Worm (Caenorhabditis elegans) whole organism, late embryonic: ENCODE data around the gene F49F1.4.

Experiments used
- C38D4.7 ChIP-seq: fragments of 200-800 bp; sonication (Bioruptor generic); optimal IDR thresholded peaks from 2 replicates; lab custom pipeline; 2018; ENCODE audit warnings: mild to moderate bottlenecking, missing genetic modification characterization, moderate library complexity, missing compliant biosample characterization
- K02D7.2 ChIP-seq: sonication (generic microtip); optimal IDR thresholded peaks from 2 replicates; lab custom pipeline; 2017; ENCODE audit warnings: mild to moderate bottlenecking, missing genetic modification characterization, missing compliant biosample characterization
- T23F11.4 ChIP-seq: fragments of 200-800 bp; sonication (Bioruptor generic); optimal IDR thresholded peaks from 2 replicates; lab custom pipeline; 2018; ENCODE audit warnings: mild to moderate bottlenecking, missing genetic modification characterization, missing compliant biosample characterization
- ama-1 ChIP-seq: fragments of 150-350 bp; optimal IDR thresholded peaks from 2 replicates; lab custom pipeline; 2014
- ceh-14 ChIP-seq: sonication (generic microtip); optimal IDR thresholded peaks from 2 replicates; lab custom pipeline; 2016; ENCODE audit warnings: missing genotype, missing genetic modification characterization, missing compliant biosample characterization
- ceh-2 ChIP-seq: sonication (generic microtip); optimal IDR thresholded peaks from 2 replicates; lab custom pipeline; 2016; ENCODE audit warnings: missing genotype, missing genetic modification characterization, missing compliant biosample characterization
- ceh-22 ChIP-seq: sonication (generic microtip); optimal IDR thresholded peaks from 2 replicates; lab custom pipeline; 2017; ENCODE audit warnings: missing biosample characterization, missing genetic modification characterization
- ceh-24 ChIP-seq: sonication (generic microtip); optimal IDR thresholded peaks from 2 replicates; lab custom pipeline; 2016; ENCODE audit warnings: mild to moderate bottlenecking, missing genetic modification characterization, missing compliant biosample characterization
- ceh-31 ChIP-seq: sonication (generic microtip); optimal IDR thresholded peaks from 2 replicates; lab custom pipeline; 2016; ENCODE audit warnings: missing genetic modification characterization, missing compliant biosample characterization
- ceh-34 ChIP-seq: sonication (generic microtip); optimal IDR thresholded peaks from 2 replicates; lab custom pipeline; 2016; ENCODE audit warnings: mild to moderate bottlenecking, missing genetic modification characterization, missing compliant biosample characterization
- ceh-45 ChIP-seq: fragments of 200-800 bp; sonication (Bioruptor generic); IDR thresholded peaks from 2 replicates; pipeline ENCODE4 v1.3.6; 2022; ENCODE audit warnings: missing genetic modification reagents, missing genetic modification characterization, missing compliant biosample characterization
- ceh-48 ChIP-seq: sonication (generic microtip); optimal IDR thresholded peaks from 2 replicates; lab custom pipeline; 2016; ENCODE audit warnings: missing genetic modification characterization, inconsistent platforms, missing compliant biosample characterization
- elt-2 ChIP-seq: sonication (generic microtip); optimal IDR thresholded peaks from 2 replicates; lab custom pipeline; 2016; ENCODE audit warnings: missing genetic modification reagents, missing genetic modification characterization, missing compliant biosample characterization
- elt-4 ChIP-seq: sonication (generic microtip); optimal IDR thresholded peaks from 2 replicates; lab custom pipeline; 2016; ENCODE audit warnings: missing genetic modification characterization, missing compliant biosample characterization
- eyg-1 ChIP-seq: sonication (generic microtip); optimal IDR thresholded peaks from 2 replicates; lab custom pipeline; 2016; ENCODE audit warnings: missing genotype, missing genetic modification characterization, missing compliant biosample characterization
- fkh-10 ChIP-seq: fragments of 150-350 bp; optimal IDR thresholded peaks from 2 replicates; lab custom pipeline; 2014; ENCODE audit warnings: missing biosample characterization, missing genetic modification reagents, missing genetic modification characterization
- gmeb-2 ChIP-seq: sonication (generic microtip); optimal IDR thresholded peaks from 2 replicates; lab custom pipeline; 2016; ENCODE audit warnings: missing genetic modification characterization, inconsistent platforms, missing compliant biosample characterization
- hlh-13 ChIP-seq: fragments of 200-800 bp; sonication (Bioruptor generic); optimal IDR thresholded peaks from 2 replicates; lab custom pipeline; 2018; ENCODE audit warnings: mild to moderate bottlenecking, missing genetic modification characterization, missing compliant biosample characterization
- hlh-30 ChIP-seq: sonication (generic microtip); optimal IDR thresholded peaks from 2 replicates; lab custom pipeline; 2017; ENCODE audit warnings: antibody characterized with exemption, missing genetic modification characterization, missing compliant biosample characterization; ENCODE audit not compliant: insufficient read depth
- hlh-6 ChIP-seq: sonication (generic microtip); optimal IDR thresholded peaks from 2 replicates; lab custom pipeline; 2016; ENCODE audit warnings: missing genotype, missing genetic modification characterization, missing compliant biosample characterization
- hlh-8 ChIP-seq: sonication (generic microtip); optimal IDR thresholded peaks from 2 replicates; lab custom pipeline; 2016; ENCODE audit warnings: missing genotype, missing genetic modification characterization, missing compliant biosample characterization
- lim-6 ChIP-seq: sonication (generic microtip); optimal IDR thresholded peaks from 2 replicates; lab custom pipeline; 2016; ENCODE audit warnings: missing genetic modification characterization, missing compliant biosample characterization
- lin-11 ChIP-seq: fragments of 200-800 bp; sonication (Bioruptor generic); optimal IDR thresholded peaks from 2 replicates; lab custom pipeline; 2018; ENCODE audit warnings: mild to moderate bottlenecking, missing genetic modification characterization, missing compliant biosample characterization
- mec-3 ChIP-seq: sonication (generic microtip); optimal IDR thresholded peaks from 2 replicates; lab custom pipeline; 2016; ENCODE audit warnings: borderline replicate concordance, missing genetic modification characterization, missing compliant biosample characterization
- nfya-1 ChIP-seq: sonication (generic microtip); optimal IDR thresholded peaks from 2 replicates; lab custom pipeline; 2017; ENCODE audit warnings: missing genetic modification characterization, mild to moderate bottlenecking, missing compliant biosample characterization, antibody characterized with exemption, moderate library complexity
- nhr-11 ChIP-seq: fragments of 150-350 bp; optimal IDR thresholded peaks from 2 replicates; lab custom pipeline; 2014; ENCODE audit warnings: missing biosample characterization, missing genetic modification characterization
- nhr-232 ChIP-seq: sonication (generic microtip); optimal IDR thresholded peaks from 2 replicates; lab custom pipeline; 2016; ENCODE audit warnings: missing genetic modification characterization, missing compliant biosample characterization
- npax-4 ChIP-seq: sonication (generic microtip); optimal IDR thresholded peaks from 2 replicates; lab custom pipeline; 2016; ENCODE audit warnings: missing genetic modification characterization, missing compliant biosample characterization
- odd-2 ChIP-seq: sonication (generic microtip); optimal IDR thresholded peaks from 2 replicates; lab custom pipeline; 2017; ENCODE audit warnings: antibody characterized with exemption, mild to moderate bottlenecking, missing genetic modification characterization, missing compliant biosample characterization
- pha-2 ChIP-seq: sonication (generic microtip); optimal IDR thresholded peaks from 2 replicates; lab custom pipeline; 2017; ENCODE audit warnings: mild to moderate bottlenecking, missing genetic modification characterization, missing compliant biosample characterization
- pha-4 ChIP-seq: fragments of 150-350 bp; optimal IDR thresholded peaks from 2 replicates; lab custom pipeline; 2018; ENCODE audit warnings: missing biosample characterization, missing genetic modification reagents, missing genetic modification characterization
- pqm-1 ChIP-seq: sonication (generic microtip); optimal IDR thresholded peaks from 2 replicates; lab custom pipeline; 2016; ENCODE audit warnings: missing genetic modification characterization, missing compliant biosample characterization
- pros-1 ChIP-seq: fragments of 150-350 bp; optimal IDR thresholded peaks from 2 replicates; lab custom pipeline; 2014; ENCODE audit warnings: missing biosample characterization, missing genetic modification reagents, missing genetic modification characterization
- ref-2 ChIP-seq: sonication (generic microtip); optimal IDR thresholded peaks from 2 replicates; lab custom pipeline; 2016; ENCODE audit warnings: missing genetic modification characterization, missing compliant biosample characterization
- rnt-1 ChIP-seq: sonication (generic microtip); optimal IDR thresholded peaks from 2 replicates; lab custom pipeline; 2016; ENCODE audit warnings: missing genetic modification characterization, missing compliant biosample characterization
- sox-2 ChIP-seq: fragments of 200-800 bp; sonication (Bioruptor generic); IDR thresholded peaks from 2 replicates; pipeline ENCODE4 v1.3.6; 2022; ENCODE audit warnings: missing genetic modification reagents, missing genetic modification characterization, missing compliant biosample characterization
- sox-4 ChIP-seq: sonication (generic microtip); optimal IDR thresholded peaks from 2 replicates; lab custom pipeline; 2017; ENCODE audit warnings: mild to moderate bottlenecking, missing genetic modification characterization, inconsistent platforms, missing compliant biosample characterization
- ttx-3 ChIP-seq: sonication (generic microtip); optimal IDR thresholded peaks from 2 replicates; lab custom pipeline; 2016; ENCODE audit warnings: missing genetic modification reagents, missing genetic modification characterization, missing compliant biosample characterization
- unc-55 ChIP-seq: sonication (generic microtip); optimal IDR thresholded peaks from 2 replicates; lab custom pipeline; 2017; ENCODE audit warnings: missing biosample characterization, missing genetic modification reagents, missing genetic modification characterization
- unc-86 ChIP-seq: sonication (generic microtip); optimal IDR thresholded peaks from 2 replicates; lab custom pipeline; 2016; ENCODE audit warnings: missing genetic modification characterization, missing compliant biosample characterization

F49F1.4 gene

ce11 chrIV:4082599-4082998, 32.9 kb downstream of the F49F1.4 start:
- TF ChIP-seq nhr-232 (tag; lab: Kevin White, UChicago): no peak
- no peak for TF ChIP-seq hlh-8 (tag; lab: Kevin White, UChicago)
- TF ChIP-seq sox-4 (tag; lab: Kevin White, UChicago): no peak
- no peak for TF ChIP-seq rnt-1 (tag; lab: Kevin White, UChicago)
- TF ChIP-seq eyg-1 (tag; lab: Kevin White, UChicago): no peak
- TF ChIP-seq hlh-30 (tag; lab: Kevin White, UChicago): no peak
- no peak for TF ChIP-seq nhr-11
- TF ChIP-seq lin-11 (tag; lab: Kevin White, UChicago): no peak
- no peak for TF ChIP-seq sox-2 (GFP tag; lab: Robert Waterston, UW)
- TF ChIP-seq pha-4 (tag; lab: Kevin White, UChicago): no peak
- TF ChIP-seq fkh-10 (GFP tag; lab: Kevin White, UChicago): no peak
- TF ChIP-seq, all 69 proteins: peak for 0

DNA sequence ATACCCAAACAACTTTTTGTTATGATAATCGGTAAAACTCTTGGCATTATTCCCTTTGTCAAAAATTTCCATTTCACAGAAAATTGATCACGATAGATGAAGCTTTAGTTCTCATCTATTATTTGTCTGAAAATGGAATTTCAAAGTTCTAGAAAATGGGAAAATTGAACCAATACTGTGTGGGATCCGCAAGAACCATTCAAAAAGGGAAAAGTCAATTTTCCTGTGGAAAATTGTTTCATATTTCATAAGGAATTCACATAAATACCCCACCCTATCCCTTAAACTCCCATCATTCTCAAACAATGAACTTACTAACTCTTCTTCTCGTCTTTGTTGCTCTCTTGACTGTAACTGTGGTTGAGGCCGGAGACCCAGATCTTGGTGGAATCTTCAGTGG, 34.7 kb downstream of the F49F1.4 start, which contains the start of the genes C35B1.9 and C35B1.3:
Gene C35B1.9, minus strand, starts transcription at position 101 of the 400 bp plus-strand sequence.
Gene C35B1.3, plus strand, starts transcription at position 306 of the 400 bp plus-strand sequence.
- TF ChIP-seq unc-86 (no peak), K02D7.2 (no peak), ceh-2 (tag; lab: Kevin White, UChicago) (no peak), ceh-45 (GFP tag; lab: Robert Waterston, UW) (no peak), ama-1 (lab: Kevin White, UChicago) (no peak), lin-11 (tag; lab: Kevin White, UChicago) (no peak), pqm-1 (tag; lab: Kevin White, UChicago) (no peak), odd-2 (tag; lab: Kevin White, UChicago) (no peak), C38D4.7 (GFP tag; lab: Kevin White, UChicago) (no peak), eyg-1 (tag; lab: Kevin White, UChicago) (no peak), ceh-14 (tag; lab: Kevin White, UChicago) (no peak), ceh-34 (tag; lab: Kevin White, UChicago) (no peak), ref-2 (tag; lab: Kevin White, UChicago) (no peak), pros-1 (tag; lab: Kevin White, UChicago) (no peak), sox-2 (GFP tag; lab: Robert Waterston, UW) (no peak)

DNA sequence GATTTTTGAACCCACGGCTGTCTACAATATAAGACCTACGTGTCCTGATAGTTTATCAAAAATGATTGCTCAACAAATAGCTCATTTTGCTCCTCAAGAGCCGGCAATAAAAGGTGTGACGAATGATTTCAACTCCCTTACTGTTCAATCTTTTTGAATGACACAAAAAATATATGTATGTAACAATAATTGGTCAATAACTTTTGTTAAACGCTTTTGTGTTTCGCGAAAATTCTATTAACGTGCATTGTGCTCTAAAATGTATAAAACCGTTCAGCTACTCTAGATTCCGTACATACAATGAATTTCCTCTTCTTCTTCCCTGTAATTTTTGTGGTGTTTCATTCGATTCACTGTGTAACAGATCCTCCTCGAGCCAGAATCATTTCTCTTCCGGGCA, 36.0 kb downstream of the F49F1.4 start, which contains the start of gene C35B1.4:
Gene C35B1.4, plus strand, starts transcription at position 301 of the 400 bp plus-strand sequence.
- TF ChIP-seq elt-4 (tag; lab: Kevin White, UChicago) (no peak), unc-86 (no peak), gmeb-2 (tag; lab: Kevin White, UChicago) (no peak), ceh-31 (tag; lab: Kevin White, UChicago) (no peak), npax-4 (tag; lab: Kevin White, UChicago) (no peak), C38D4.7 (GFP tag; lab: Kevin White, UChicago) (no peak), unc-55 (GFP tag; lab: Kevin White, UChicago) (no peak), odd-2 (tag; lab: Kevin White, UChicago) (no peak), ceh-48 (no peak), nhr-232 (tag; lab: Kevin White, UChicago) (no peak), ceh-14 (tag; lab: Kevin White, UChicago) (no peak), pha-2 (tag; lab: Kevin White, UChicago) (no peak), lim-6 (no peak), ceh-34 (tag; lab: Kevin White, UChicago) (no peak), ama-1 (lab: Kevin White, UChicago) (no peak), sox-2 (GFP tag; lab: Robert Waterston, UW) (no peak), ceh-24 (tag; lab: Kevin White, UChicago) (no peak), ceh-45 (GFP tag; lab: Robert Waterston, UW) (no peak), hlh-13 (GFP tag; lab: Kevin White, UChicago) (no peak), hlh-6 (tag; lab: Kevin White, UChicago) (no peak)

DNA sequence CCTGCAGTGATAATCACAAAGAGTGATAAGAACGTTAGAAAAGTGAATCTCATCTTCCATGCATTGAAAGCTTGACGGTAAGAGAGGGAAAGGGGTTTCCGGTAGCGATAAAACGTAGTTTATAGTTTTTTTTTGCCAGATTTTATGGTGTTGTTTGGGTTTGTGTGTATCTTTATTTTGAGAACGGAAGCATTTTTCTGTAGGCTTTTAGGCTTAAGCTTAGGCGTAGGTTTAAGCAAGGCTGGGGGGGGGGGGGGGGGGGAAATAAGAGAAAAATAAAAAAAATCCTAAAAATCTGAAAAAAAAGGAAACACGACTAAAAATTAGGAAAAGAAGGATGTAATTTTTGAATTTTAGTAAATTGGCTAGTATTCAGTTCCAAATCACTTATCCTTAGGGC, 36.6 kb downstream of the F49F1.4 start, which contains the start of gene C35B1.8:
Gene C35B1.8, minus strand, starts transcription at position 101 of the 400 bp plus-strand sequence.
- TF ChIP-seq pros-1 (tag; lab: Kevin White, UChicago) (no peak), T23F11.4 (GFP tag; lab: Kevin White, UChicago) (no peak), ceh-48 (no peak), nhr-11 (no peak), mec-3 (no peak), nfya-1 (no peak), ttx-3 (no peak), ceh-22 (tag; lab: Kevin White, UChicago) (no peak), elt-2 (no peak), sox-4 (tag; lab: Kevin White, UChicago) (no peak)
- TF ChIP-seq, all 69 proteins: peak for 0
